Worm (Caenorhabditis elegans) whole organism, late embryonic: ENCODE data around the gene zzz-1.

Source experiments
- C08G9.2 ChIP-seq: sonication (generic microtip); optimal IDR thresholded peaks from 2 replicates; lab custom pipeline; 2016; ENCODE audit warnings: mild to moderate bottlenecking, missing genetic modification characterization, moderate library complexity, missing compliant biosample characterization
- C38D4.7 ChIP-seq: fragments of 200-800 bp; sonication (Bioruptor generic); optimal IDR thresholded peaks from 2 replicates; lab custom pipeline; 2018; ENCODE audit warnings: mild to moderate bottlenecking, missing genetic modification characterization, moderate library complexity, missing compliant biosample characterization
- F13H6.1 ChIP-seq: sonication (generic microtip); optimal IDR thresholded peaks from 2 replicates; lab custom pipeline; 2016; ENCODE audit warnings: missing genetic modification characterization, missing compliant biosample characterization
- K02D7.2 ChIP-seq: sonication (generic microtip); optimal IDR thresholded peaks from 2 replicates; lab custom pipeline; 2017; ENCODE audit warnings: mild to moderate bottlenecking, missing genetic modification characterization, missing compliant biosample characterization
- T23F11.4 ChIP-seq: fragments of 200-800 bp; sonication (Bioruptor generic); optimal IDR thresholded peaks from 2 replicates; lab custom pipeline; 2018; ENCODE audit warnings: mild to moderate bottlenecking, missing genetic modification characterization, missing compliant biosample characterization
- Y22D7AL.16 ChIP-seq: sonication (generic microtip); optimal IDR thresholded peaks from 2 replicates; lab custom pipeline; 2016; ENCODE audit warnings: missing genetic modification characterization, missing compliant biosample characterization
- ahr-1 ChIP-seq: sonication (generic microtip); optimal IDR thresholded peaks from 2 replicates; lab custom pipeline; 2016; ENCODE audit warnings: missing genetic modification characterization, missing compliant biosample characterization
- ama-1 ChIP-seq: fragments of 150-350 bp; optimal IDR thresholded peaks from 2 replicates; lab custom pipeline; 2014
- ceh-19 ChIP-seq: fragments of 200-800 bp; sonication (Bioruptor generic); optimal IDR thresholded peaks from 2 replicates; lab custom pipeline; 2018; ENCODE audit warnings: mild to moderate bottlenecking, missing genetic modification characterization, missing compliant biosample characterization
- ceh-2 ChIP-seq: sonication (generic microtip); optimal IDR thresholded peaks from 2 replicates; lab custom pipeline; 2016; ENCODE audit warnings: missing genotype, missing genetic modification characterization, missing compliant biosample characterization
- ceh-24 ChIP-seq: sonication (generic microtip); optimal IDR thresholded peaks from 2 replicates; lab custom pipeline; 2016; ENCODE audit warnings: mild to moderate bottlenecking, missing genetic modification characterization, missing compliant biosample characterization
- ceh-45 ChIP-seq: fragments of 200-800 bp; sonication (Bioruptor generic); IDR thresholded peaks from 2 replicates; pipeline ENCODE4 v1.3.6; 2022; ENCODE audit warnings: missing genetic modification reagents, missing genetic modification characterization, missing compliant biosample characterization
- ceh-48 ChIP-seq: sonication (generic microtip); optimal IDR thresholded peaks from 2 replicates; lab custom pipeline; 2016; ENCODE audit warnings: missing genetic modification characterization, inconsistent platforms, missing compliant biosample characterization
- ceh-6 ChIP-seq: fragments of 200-800 bp; sonication (Bioruptor generic); optimal IDR thresholded peaks from 2 replicates; lab custom pipeline; 2018; ENCODE audit warnings: mild to moderate bottlenecking, missing genetic modification characterization, missing compliant biosample characterization
- ceh-9 ChIP-seq: sonication (generic microtip); optimal IDR thresholded peaks from 2 replicates; lab custom pipeline; 2016; ENCODE audit warnings: mild to moderate bottlenecking, missing genetic modification characterization, inconsistent platforms, missing compliant biosample characterization
- che-1 ChIP-seq: sonication (generic microtip); optimal IDR thresholded peaks from 2 replicates; lab custom pipeline; 2016; ENCODE audit warnings: mild to moderate bottlenecking, missing genetic modification characterization, missing compliant biosample characterization
- elt-2 ChIP-seq: sonication (generic microtip); optimal IDR thresholded peaks from 2 replicates; lab custom pipeline; 2016; ENCODE audit warnings: missing genetic modification reagents, missing genetic modification characterization, missing compliant biosample characterization
- elt-4 ChIP-seq: sonication (generic microtip); optimal IDR thresholded peaks from 2 replicates; lab custom pipeline; 2016; ENCODE audit warnings: missing genetic modification characterization, missing compliant biosample characterization
- eyg-1 ChIP-seq: sonication (generic microtip); optimal IDR thresholded peaks from 2 replicates; lab custom pipeline; 2016; ENCODE audit warnings: missing genotype, missing genetic modification characterization, missing compliant biosample characterization
- fax-1 ChIP-seq: sonication (generic microtip); optimal IDR thresholded peaks from 2 replicates; lab custom pipeline; 2016; ENCODE audit warnings: missing genotype, missing genetic modification characterization, missing compliant biosample characterization
- fkh-6 ChIP-seq: sonication (generic microtip); optimal IDR thresholded peaks from 2 replicates; lab custom pipeline; 2016; ENCODE audit warnings: missing genetic modification characterization, missing compliant biosample characterization
- gmeb-2 ChIP-seq: sonication (generic microtip); optimal IDR thresholded peaks from 2 replicates; lab custom pipeline; 2016; ENCODE audit warnings: missing genetic modification characterization, inconsistent platforms, missing compliant biosample characterization
- hlh-13 ChIP-seq: fragments of 200-800 bp; sonication (Bioruptor generic); optimal IDR thresholded peaks from 2 replicates; lab custom pipeline; 2018; ENCODE audit warnings: mild to moderate bottlenecking, missing genetic modification characterization, missing compliant biosample characterization
- hlh-30 ChIP-seq: sonication (generic microtip); optimal IDR thresholded peaks from 2 replicates; lab custom pipeline; 2017; ENCODE audit warnings: antibody characterized with exemption, missing genetic modification characterization, missing compliant biosample characterization; ENCODE audit not compliant: insufficient read depth
- hlh-6 ChIP-seq: sonication (generic microtip); optimal IDR thresholded peaks from 2 replicates; lab custom pipeline; 2016; ENCODE audit warnings: missing genotype, missing genetic modification characterization, missing compliant biosample characterization
- lim-6 ChIP-seq: sonication (generic microtip); optimal IDR thresholded peaks from 2 replicates; lab custom pipeline; 2016; ENCODE audit warnings: missing genetic modification characterization, missing compliant biosample characterization
- madf-2 ChIP-seq: sonication (generic microtip); optimal IDR thresholded peaks from 2 replicates; lab custom pipeline; 2017; ENCODE audit warnings: missing genetic modification characterization, missing compliant biosample characterization
- npax-4 ChIP-seq: sonication (generic microtip); optimal IDR thresholded peaks from 2 replicates; lab custom pipeline; 2016; ENCODE audit warnings: missing genetic modification characterization, missing compliant biosample characterization
- odd-2 ChIP-seq: sonication (generic microtip); optimal IDR thresholded peaks from 2 replicates; lab custom pipeline; 2017; ENCODE audit warnings: antibody characterized with exemption, mild to moderate bottlenecking, missing genetic modification characterization, missing compliant biosample characterization
- pag-3 ChIP-seq: sonication (generic microtip); optimal IDR thresholded peaks from 2 replicates; lab custom pipeline; 2016; ENCODE audit warnings: missing compliant biosample characterization, missing genetic modification characterization, borderline replicate concordance
- pax-1 ChIP-seq: fragments of 150-350 bp; optimal IDR thresholded peaks from 2 replicates; lab custom pipeline; 2014; ENCODE audit warnings: missing biosample characterization, missing genetic modification characterization
- pha-4 ChIP-seq: fragments of 150-350 bp; optimal IDR thresholded peaks from 2 replicates; lab custom pipeline; 2018; ENCODE audit warnings: missing biosample characterization, missing genetic modification reagents, missing genetic modification characterization
- pqm-1 ChIP-seq: sonication (generic microtip); optimal IDR thresholded peaks from 2 replicates; lab custom pipeline; 2016; ENCODE audit warnings: missing genetic modification characterization, missing compliant biosample characterization
- pros-1 ChIP-seq: fragments of 150-350 bp; optimal IDR thresholded peaks from 2 replicates; lab custom pipeline; 2014; ENCODE audit warnings: missing biosample characterization, missing genetic modification reagents, missing genetic modification characterization
- ref-2 ChIP-seq: sonication (generic microtip); optimal IDR thresholded peaks from 2 replicates; lab custom pipeline; 2016; ENCODE audit warnings: missing genetic modification characterization, missing compliant biosample characterization
- sdc-2 ChIP-seq: sonication (generic microtip); optimal IDR thresholded peaks from 2 replicates; lab custom pipeline; 2016; ENCODE audit warnings: missing genotype, missing genetic modification characterization, missing compliant biosample characterization
- sox-2 ChIP-seq: fragments of 200-800 bp; sonication (Bioruptor generic); IDR thresholded peaks from 2 replicates; pipeline ENCODE4 v1.3.6; 2022; ENCODE audit warnings: missing genetic modification reagents, missing genetic modification characterization, missing compliant biosample characterization
- tbx-7 ChIP-seq: sonication (generic microtip); optimal IDR thresholded peaks from 2 replicates; lab custom pipeline; 2016; ENCODE audit warnings: missing genotype, missing genetic modification characterization, missing compliant biosample characterization
- ttx-3 ChIP-seq: sonication (generic microtip); optimal IDR thresholded peaks from 2 replicates; lab custom pipeline; 2016; ENCODE audit warnings: missing genetic modification reagents, missing genetic modification characterization, missing compliant biosample characterization
- unc-3 ChIP-seq, 2 experiments: fragments of 200-800 bp in 1 of 2; sonication (Bioruptor generic) in 1 of 2; sonication (generic microtip) in 1 of 2; conservative IDR thresholded peaks in 1 of 2; optimal IDR thresholded peaks in 1 of 2; 2 replicates each; pipeline versions ENCODE4 v1.3.6 to Lab custom; 2016 to 2022; ENCODE audit warnings: missing compliant biosample characterization in 2 of 2, missing genetic modification characterization in 2 of 2, missing genetic modification reagents in 1 of 2
- unc-55 ChIP-seq: sonication (generic microtip); optimal IDR thresholded peaks from 2 replicates; lab custom pipeline; 2017; ENCODE audit warnings: missing biosample characterization, missing genetic modification reagents, missing genetic modification characterization
- unc-86 ChIP-seq: sonication (generic microtip); optimal IDR thresholded peaks from 2 replicates; lab custom pipeline; 2016; ENCODE audit warnings: missing genetic modification characterization, missing compliant biosample characterization
- zip-5 ChIP-seq: sonication (generic microtip); optimal IDR thresholded peaks from 2 replicates; lab custom pipeline; 2016; ENCODE audit warnings: missing genetic modification characterization, missing compliant biosample characterization
- ztf-16 ChIP-seq: sonication (generic microtip); optimal IDR thresholded peaks from 2 replicates; lab custom pipeline; 2017; ENCODE audit warnings: missing genetic modification characterization, missing compliant biosample characterization

The zzz-1 gene

DNA sequence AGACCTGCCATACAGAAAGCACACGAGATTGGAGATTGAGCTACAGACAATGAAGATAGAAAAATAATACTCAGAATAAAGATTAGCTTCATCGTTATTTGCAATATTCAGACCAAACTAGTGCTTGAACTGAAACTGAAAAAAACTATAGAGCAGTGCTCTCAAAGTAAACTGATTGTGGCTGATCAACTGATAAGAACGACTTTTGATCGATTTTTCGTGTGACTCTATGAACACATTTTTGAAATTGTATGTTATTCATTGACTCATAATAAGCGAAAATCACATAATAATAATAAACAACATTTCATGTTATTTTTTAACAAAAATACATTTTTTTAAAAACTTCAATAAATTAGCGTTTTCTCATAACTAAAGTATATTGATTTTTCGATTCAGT is 7.8 kb downstream of the zzz-1 start, which contains the start of gene spp-16:
TSS of gene spp-16 (minus strand) at position 179 of the 400 bp plus-strand sequence.
- TF ChIP-seq C38D4.7 (GFP tag; lab: Kevin White, UChicago) (no peak), tbx-7 (no peak), gmeb-2 (tag; lab: Kevin White, UChicago) (no peak), unc-3 (GFP tag; conservative IDR thresholded peaks at IDR 0.05; lab: Robert Waterston, UW) (no peak), unc-3 (tag; optimal IDR thresholded peaks at IDR 0.05; lab: Kevin White, UChicago) (no peak), ceh-45 (no peak), F13H6.1 (tag; lab: Kevin White, UChicago) (no peak), ceh-6 (GFP tag; lab: Kevin White, UChicago) (no peak), fkh-6 (tag; lab: Kevin White, UChicago) (no peak), hlh-30 (tag; lab: Kevin White, UChicago) (no peak), T23F11.4 (no peak)

DNA sequence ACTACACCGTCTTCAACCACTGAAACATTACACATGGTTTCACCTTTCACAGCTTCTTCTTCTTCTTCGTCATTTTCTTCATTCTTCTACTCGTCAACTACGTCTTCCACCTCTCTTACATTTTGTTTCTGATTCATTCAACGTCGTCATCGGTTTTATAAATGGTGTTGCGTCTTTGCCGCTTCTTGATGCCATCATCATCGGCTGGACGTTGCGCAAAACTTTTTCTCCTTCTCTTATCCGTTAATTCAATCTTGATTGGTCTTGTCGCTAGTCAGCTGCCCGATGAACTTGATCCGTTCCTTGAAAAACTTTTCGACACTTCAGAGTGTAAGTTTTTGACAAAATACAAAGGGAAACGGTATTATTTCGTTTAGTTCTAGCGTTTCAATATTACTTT is 10.3 kb downstream of the zzz-1 start:
- TF ChIP-seq zip-5 (no peak), elt-4 (tag; lab: Kevin White, UChicago) (no peak), unc-86 (tag; lab: Kevin White, UChicago) (no peak), pqm-1 (tag; lab: Kevin White, UChicago) (no peak), F13H6.1 (tag; lab: Kevin White, UChicago) (no peak), ceh-48 (no peak), sdc-2 (tag; lab: Kevin White, UChicago) (no peak), npax-4 (tag; lab: Kevin White, UChicago) (no peak), ceh-19 (GFP tag; lab: Kevin White, UChicago) (no peak), ama-1 (no peak), Y22D7AL.16 (tag; lab: Kevin White, UChicago) (no peak), che-1 (no peak), ceh-9 (tag; lab: Kevin White, UChicago) (no peak), hlh-30 (tag; lab: Kevin White, UChicago) (no peak), lim-6 (no peak), odd-2 (tag; lab: Kevin White, UChicago) (no peak), fax-1 (no peak), pax-1 (tag; lab: Kevin White, UChicago) (no peak), madf-2 (no peak)

DNA sequence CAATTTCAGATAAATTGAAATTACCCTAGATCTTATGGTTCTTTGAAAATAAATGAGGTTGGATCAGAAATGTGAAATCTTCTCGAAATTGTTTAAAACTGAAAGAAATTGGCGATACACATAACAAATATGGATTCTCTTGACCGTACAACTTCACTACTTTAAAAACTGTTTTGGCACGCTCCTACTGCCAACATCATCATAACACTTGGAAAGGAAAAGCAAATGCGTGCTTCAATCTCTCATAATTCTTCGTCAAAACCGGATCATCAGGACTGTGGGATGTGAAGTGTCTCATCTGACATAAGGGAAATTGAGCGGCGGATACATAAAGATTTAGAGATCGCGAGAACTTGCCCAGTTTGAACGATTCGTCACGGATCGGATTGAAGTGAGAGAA is 10.9 kb downstream of the zzz-1 start, which contains the start of gene F32D8.7:
TSS of gene F32D8.7 (plus strand) at position 329 of the 400 bp plus-strand sequence.
- TF ChIP-seq T23F11.4 (no peak), pag-3 (tag; lab: Kevin White, UChicago) (no peak), sox-2 (GFP tag; lab: Robert Waterston, UW) (no peak), elt-2 (tag; lab: Kevin White, UChicago) (no peak), ama-1 (no peak), ceh-6 (GFP tag; lab: Kevin White, UChicago) (no peak), Y22D7AL.16 (tag; lab: Kevin White, UChicago) (no peak), F13H6.1 (tag; lab: Kevin White, UChicago) (no peak), ceh-2 (no peak)

DNA sequence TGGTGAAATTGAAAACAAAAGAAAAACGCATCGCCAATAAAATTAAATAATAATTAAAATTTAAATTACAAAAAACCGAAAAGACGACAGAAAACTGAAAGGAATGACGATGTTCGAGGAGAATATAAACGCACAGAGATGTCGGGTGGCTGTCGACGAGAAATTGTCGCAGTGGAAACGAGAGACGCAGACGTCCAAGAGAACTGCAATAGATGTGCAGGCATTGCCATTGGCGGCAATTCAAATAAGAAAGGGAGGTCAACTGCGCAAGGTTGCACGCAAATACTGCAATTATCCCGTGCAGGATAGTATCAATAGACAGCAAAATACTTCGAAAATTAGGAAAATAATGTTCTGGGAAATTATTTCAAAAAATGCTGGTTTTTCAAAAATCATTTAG is 11.8 kb downstream of the zzz-1 start:
- no peak for TF ChIP-seq pha-4 (tag; lab: Kevin White, UChicago)
- TF ChIP-seq ceh-6 (GFP tag; lab: Kevin White, UChicago) = peak; percentile 4
- TF ChIP-seq ahr-1 (tag; lab: Kevin White, UChicago) = peak; percentile 65
- TF ChIP-seq ceh-19 (GFP tag; lab: Kevin White, UChicago) = peak; percentile 65
- TF ChIP-seq unc-55 = peak; percentile 93
- peak; percentile 82 for TF ChIP-seq elt-2 (tag; lab: Kevin White, UChicago)
- peak; percentile 49 for TF ChIP-seq ceh-48
- TF ChIP-seq F13H6.1 (tag; lab: Kevin White, UChicago) = peak; percentile 66
- TF ChIP-seq C08G9.2 (tag; lab: Kevin White, UChicago) = peak; percentile 73
- TF ChIP-seq pros-1 (tag; lab: Kevin White, UChicago) = peak; percentile 62
- no peak for TF ChIP-seq pag-3 (tag; lab: Kevin White, UChicago)
- TF ChIP-seq elt-4 (tag; lab: Kevin White, UChicago) = no peak
- TF ChIP-seq tbx-7 = peak; percentile 26
- TF ChIP-seq ref-2 (tag; lab: Kevin White, UChicago) = peak; percentile 85
- TF ChIP-seq ttx-3 (tag; lab: Kevin White, UChicago) = no peak
- TF ChIP-seq hlh-13 (GFP tag; lab: Kevin White, UChicago) = no peak
- no peak for TF ChIP-seq ceh-24 (tag; lab: Kevin White, UChicago)
- peak; percentile 21 for TF ChIP-seq K02D7.2
- peak; percentile 68 for TF ChIP-seq ztf-16
- peak; percentile 67 for TF ChIP-seq eyg-1 (tag; lab: Kevin White, UChicago)
- no peak for TF ChIP-seq ceh-9 (tag; lab: Kevin White, UChicago)
- 0 out of 2 replicates have a peak, but pooled peaks have one; percentile 36 for TF ChIP-seq unc-3 (GFP tag; conservative IDR thresholded peaks at IDR 0.05; lab: Robert Waterston, UW)
- no peak for TF ChIP-seq unc-3 (tag; optimal IDR thresholded peaks at IDR 0.05; lab: Kevin White, UChicago)
- TF ChIP-seq T23F11.4 = peak; percentile 21
- peak; percentile 75 for TF ChIP-seq gmeb-2 (tag; lab: Kevin White, UChicago)
- no peak for TF ChIP-seq hlh-6 (tag; lab: Kevin White, UChicago)
- no peak for TF ChIP-seq ama-1
